Worm (Caenorhabditis elegans) whole organism, L1 larva: ENCODE data around the gene C03C10.2.

Experiments
- C04F5.9 ChIP-seq: sonication (generic microtip); optimal IDR thresholded peaks from 2 replicates; lab custom pipeline; 2016; ENCODE audit warnings: missing genetic modification characterization, missing compliant biosample characterization
- aha-1 ChIP-seq: fragments of 150-350 bp; optimal IDR thresholded peaks from 2 replicates; lab custom pipeline; 2014; ENCODE audit warnings: missing biosample characterization, missing genetic modification characterization
- alr-1 ChIP-seq: fragments of 200-800 bp; sonication (Bioruptor generic); optimal IDR thresholded peaks from 2 replicates; lab custom pipeline; 2018; ENCODE audit warnings: borderline replicate concordance, mild to moderate bottlenecking, missing genetic modification characterization, missing compliant biosample characterization
- aly-2 ChIP-seq: fragments of 150-350 bp; optimal IDR thresholded peaks from 2 replicates; lab custom pipeline; 2014; ENCODE audit warnings: missing biosample characterization, missing genetic modification characterization
- ama-1 ChIP-seq: fragments of 150-350 bp; optimal IDR thresholded peaks from 2 replicates; lab custom pipeline; 2014
- blmp-1 ChIP-seq: fragments of 150-350 bp; optimal IDR thresholded peaks from 2 replicates; lab custom pipeline; 2014; ENCODE audit warnings: missing biosample characterization, missing genetic modification characterization
- ceh-8 ChIP-seq: fragments of 200-800 bp; sonication (Bioruptor generic); optimal IDR thresholded peaks from 2 replicates; lab custom pipeline; 2018; ENCODE audit warnings: mild to moderate bottlenecking, missing genetic modification characterization, moderate library complexity, missing compliant biosample characterization
- ceh-82 ChIP-seq, 3 experiments: fragments of 150-350 bp in 1 of 3; sonication (generic microtip) in 2 of 3; optimal IDR thresholded peaks; 2 replicates each; lab custom pipeline; 2014 to 2017; ENCODE audit warnings: missing biosample characterization in 3 of 3, missing genetic modification characterization in 3 of 3
- ces-1 ChIP-seq: fragments of 150-350 bp; optimal IDR thresholded peaks from 2 replicates; lab custom pipeline; 2014; ENCODE audit warnings: missing biosample characterization, missing genetic modification reagents, missing genetic modification characterization
- dpl-1 ChIP-seq, 3 experiments: fragments of 150-350 bp in 2 of 3; sonication (generic microtip) in 1 of 3; optimal IDR thresholded peaks; 2 replicates each; lab custom pipeline; 2014 to 2017; ENCODE audit warnings: missing biosample characterization in 3 of 3, missing genetic modification characterization in 3 of 3, missing genetic modification reagents in 3 of 3
- dsc-1 ChIP-seq: sonication (generic microtip); optimal IDR thresholded peaks from 2 replicates; lab custom pipeline; 2016; ENCODE audit warnings: mild to moderate bottlenecking, missing genetic modification characterization, missing compliant biosample characterization
- efl-1 ChIP-seq, 4 experiments: fragments of 150-350 bp; optimal IDR thresholded peaks in 3 of 4; peaks in 1 of 4; 1 replicate in 1 of 4; 2 replicates in 3 of 4; lab custom pipeline; 2014; ENCODE audit warnings: missing biosample characterization in 2 of 4, missing genetic modification characterization in 2 of 4, missing genetic modification reagents in 2 of 4
- egl-13 ChIP-seq: sonication (generic microtip); optimal IDR thresholded peaks from 2 replicates; lab custom pipeline; 2016; ENCODE audit warnings: missing genotype, missing genetic modification reagents, missing genetic modification characterization, missing compliant biosample characterization
- fkh-10 ChIP-seq: sonication (generic microtip); optimal IDR thresholded peaks from 2 replicates; lab custom pipeline; 2017; ENCODE audit warnings: missing biosample characterization, missing genetic modification reagents, missing genetic modification characterization
- fkh-4 ChIP-seq: sonication (generic microtip); optimal IDR thresholded peaks from 2 replicates; lab custom pipeline; 2016; ENCODE audit warnings: missing compliant biosample characterization, missing genetic modification characterization, borderline replicate concordance
- hpl-2 ChIP-seq: fragments of 150-350 bp; optimal IDR thresholded peaks from 2 replicates; lab custom pipeline; 2014; ENCODE audit warnings: missing biosample characterization, missing genetic modification reagents, missing genetic modification characterization
- irx-1 ChIP-seq: sonication (generic microtip); optimal IDR thresholded peaks from 2 replicates; lab custom pipeline; 2016; ENCODE audit warnings: missing genetic modification characterization, missing compliant biosample characterization
- isw-1 ChIP-seq: fragments of 200-800 bp; sonication (Bioruptor generic); IDR thresholded peaks from 2 replicates; pipeline ENCODE4 v1.3.6; 2022; ENCODE audit warnings: missing genetic modification characterization, missing compliant biosample characterization
- lin-14 ChIP-seq: fragments of 200-800 bp; sonication (Bioruptor generic); optimal IDR thresholded peaks from 2 replicates; lab custom pipeline; 2018; ENCODE audit warnings: mild to moderate bottlenecking, missing genetic modification characterization, moderate library complexity, missing compliant biosample characterization
- lin-15B ChIP-seq: fragments of 150-350 bp; sonication (generic microtip); optimal IDR thresholded peaks from 3 replicates; lab custom pipeline; 2014; ENCODE audit warnings: missing biosample characterization, missing genetic modification characterization
- mab-9 ChIP-seq: fragments of 200-800 bp; sonication (Bioruptor generic); IDR thresholded peaks from 2 replicates; pipeline ENCODE4 v1.3.6; 2022; ENCODE audit warnings: missing genetic modification reagents, missing genetic modification characterization, missing compliant biosample characterization
- mdl-1 ChIP-seq, 2 experiments: fragments of 150-350 bp; optimal IDR thresholded peaks; 2 replicates each; lab custom pipeline; 2014 to 2017; ENCODE audit warnings: missing biosample characterization in 2 of 2, missing genetic modification characterization in 2 of 2, inconsistent platforms in 1 of 2
- mef-2 ChIP-seq: fragments of 150-350 bp; optimal IDR thresholded peaks from 2 replicates; lab custom pipeline; 2014; ENCODE audit warnings: missing biosample characterization, missing genetic modification characterization
- nhr-11 ChIP-seq: fragments of 150-350 bp; optimal IDR thresholded peaks from 2 replicates; lab custom pipeline; 2014; ENCODE audit warnings: missing biosample characterization, missing genetic modification characterization
- nhr-19 ChIP-seq: fragments of 200-800 bp; sonication (Bioruptor generic); conservative IDR thresholded peaks from 2 replicates; pipeline ENCODE4 v1.3.6; 2022; ENCODE audit warnings: missing genetic modification characterization, missing compliant biosample characterization
- nhr-76 ChIP-seq: sonication (generic microtip); optimal IDR thresholded peaks from 2 replicates; lab custom pipeline; 2017; ENCODE audit warnings: missing biosample characterization, missing genetic modification characterization
- nhr-77 ChIP-seq: fragments of 150-350 bp; optimal IDR thresholded peaks from 2 replicates; lab custom pipeline; 2014; ENCODE audit warnings: missing biosample characterization, missing genetic modification characterization
- pax-3 ChIP-seq: fragments of 200-800 bp; sonication (Bioruptor generic); optimal IDR thresholded peaks from 2 replicates; lab custom pipeline; 2018; ENCODE audit warnings: mild to moderate bottlenecking, missing genetic modification characterization, moderate library complexity, missing compliant biosample characterization
- sox-4 ChIP-seq: sonication (generic microtip); optimal IDR thresholded peaks from 2 replicates; lab custom pipeline; 2016; ENCODE audit warnings: missing genetic modification characterization, missing compliant biosample characterization
- sup-37 ChIP-seq: fragments of 200-800 bp; sonication (Bioruptor generic); optimal IDR thresholded peaks from 2 replicates; lab custom pipeline; 2018; ENCODE audit warnings: mild to moderate bottlenecking, missing genetic modification characterization, missing compliant biosample characterization
- swsn-7 ChIP-seq: sonication (generic microtip); optimal IDR thresholded peaks from 2 replicates; lab custom pipeline; 2016; ENCODE audit warnings: missing genetic modification characterization, missing compliant biosample characterization
- tlp-1 ChIP-seq: fragments of 150-350 bp; optimal IDR thresholded peaks from 2 replicates; lab custom pipeline; 2014; ENCODE audit warnings: missing biosample characterization, missing genetic modification characterization
- unc-62 ChIP-seq: fragments of 150-350 bp; optimal IDR thresholded peaks from 2 replicates; lab custom pipeline; 2014; ENCODE audit warnings: missing biosample characterization, missing genetic modification reagents, missing genetic modification characterization
- zip-4 ChIP-seq: fragments of 200-800 bp; sonication (Bioruptor generic); optimal IDR thresholded peaks from 2 replicates; lab custom pipeline; 2018; ENCODE audit warnings: mild to moderate bottlenecking, missing genetic modification characterization, moderate library complexity, missing compliant biosample characterization
- ztf-11 ChIP-seq, 2 experiments: sonication (generic microtip); optimal IDR thresholded peaks; 2 replicates each; lab custom pipeline; 2016 to 2017; ENCODE audit warnings: missing genetic modification characterization in 2 of 2, missing biosample characterization in 1 of 2, missing compliant biosample characterization in 1 of 2
- ztf-4 ChIP-seq: fragments of 150-350 bp; optimal IDR thresholded peaks from 2 replicates; lab custom pipeline; 2014; ENCODE audit warnings: missing biosample characterization, missing genetic modification characterization

Gene C03C10.2

DNA sequence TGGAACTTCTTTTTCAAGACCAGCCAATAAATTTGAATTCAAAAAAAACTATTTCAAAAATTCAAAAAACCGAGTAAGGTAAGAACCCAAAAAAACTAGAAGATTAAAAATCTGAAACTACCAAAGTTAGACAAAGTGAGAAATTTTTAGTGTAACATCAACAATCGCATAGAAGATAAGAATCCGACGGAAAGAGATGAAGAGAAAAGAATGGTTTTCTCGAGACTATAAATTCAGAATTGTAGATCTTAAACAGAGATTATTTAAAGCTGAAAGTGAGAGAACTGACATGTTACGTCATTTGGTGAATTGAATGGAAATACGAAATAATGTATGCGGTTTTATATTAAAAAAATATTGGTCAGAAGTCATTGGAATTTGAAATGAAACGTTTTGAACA, 11.2 kb downstream of the C03C10.2 start:
- TF ChIP-seq mab-9 (GFP tag; lab: Robert Waterston, UW) (no peak), hpl-2 (no peak), ces-1 (GFP tag; lab: Kevin White, UChicago) (no peak), efl-1 (optimal IDR thresholded peaks at IDR 0.05; lab: Kevin White, UChicago) (no peak), efl-1 (GFP tag; optimal IDR thresholded peaks at IDR 0.05 in 1 of 2; lab: Kevin White, UChicago) (peak in 1 of 2 experiments; percentile 79), pax-3 (no peak)

DNA sequence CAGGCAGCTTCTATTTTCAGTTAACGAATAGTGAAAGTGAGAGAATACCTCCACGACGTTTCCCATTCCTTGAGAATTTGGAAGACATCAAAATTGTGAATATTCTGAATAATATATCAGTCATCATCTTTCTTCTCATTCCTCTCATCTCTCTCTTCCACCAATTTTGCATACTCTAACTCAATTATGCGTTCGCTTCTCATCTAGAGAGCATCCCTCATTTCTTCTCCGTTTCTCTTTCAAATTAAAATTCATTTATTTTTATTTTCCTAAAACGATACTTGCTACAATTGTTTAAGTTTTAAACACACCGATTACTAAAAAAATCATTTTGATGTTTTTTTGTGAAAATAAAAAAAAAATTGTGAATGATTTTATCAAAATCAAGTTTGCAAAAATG, 12.3 kb downstream of the C03C10.2 start:
- no peak for TF ChIP-seq aly-2 (tag; lab: Kevin White, UChicago)
- no peak for TF ChIP-seq sox-4 (tag; lab: Kevin White, UChicago)
- TF ChIP-seq dsc-1 = no peak
- TF ChIP-seq nhr-19 (GFP tag; lab: Robert Waterston, UW) = no peak
- no peak for TF ChIP-seq blmp-1 (tag; lab: Kevin White, UChicago)
- TF ChIP-seq lin-14 (GFP tag; lab: Kevin White, UChicago) = no peak
- no peak for TF ChIP-seq C04F5.9 (tag; lab: Kevin White, UChicago)
- TF ChIP-seq lin-15B (tag; lab: Kevin White, UChicago) = no peak
- no peak for TF ChIP-seq irx-1
- no peak for TF ChIP-seq ces-1 (GFP tag; lab: Kevin White, UChicago)
- no peak for TF ChIP-seq ceh-8 (GFP tag; lab: Kevin White, UChicago)
- no peak for TF ChIP-seq ztf-11 (tag; optimal IDR thresholded peaks at IDR 0.05; lab: Kevin White, UChicago)
- TF ChIP-seq pax-3 = no peak
- TF ChIP-seq tlp-1 (tag; lab: Kevin White, UChicago) = no peak
- no peak for TF ChIP-seq ztf-4 (tag; lab: Kevin White, UChicago)
- no peak for TF ChIP-seq mef-2 (tag; lab: Kevin White, UChicago)
- no peak for TF ChIP-seq ama-1 (lab: Kevin White, UChicago)
- no peak for TF ChIP-seq efl-1 (optimal IDR thresholded peaks at IDR 0.05; lab: Kevin White, UChicago)
- no peak for TF ChIP-seq efl-1 (GFP tag; optimal IDR thresholded peaks at IDR 0.05 in 1 of 2; lab: Kevin White, UChicago)
- TF ChIP-seq ceh-82 (tag; optimal IDR thresholded peaks at IDR 0.05; lab: Kevin White, UChicago) = no peak
- TF ChIP-seq nhr-77 (tag; lab: Kevin White, UChicago) = no peak

DNA sequence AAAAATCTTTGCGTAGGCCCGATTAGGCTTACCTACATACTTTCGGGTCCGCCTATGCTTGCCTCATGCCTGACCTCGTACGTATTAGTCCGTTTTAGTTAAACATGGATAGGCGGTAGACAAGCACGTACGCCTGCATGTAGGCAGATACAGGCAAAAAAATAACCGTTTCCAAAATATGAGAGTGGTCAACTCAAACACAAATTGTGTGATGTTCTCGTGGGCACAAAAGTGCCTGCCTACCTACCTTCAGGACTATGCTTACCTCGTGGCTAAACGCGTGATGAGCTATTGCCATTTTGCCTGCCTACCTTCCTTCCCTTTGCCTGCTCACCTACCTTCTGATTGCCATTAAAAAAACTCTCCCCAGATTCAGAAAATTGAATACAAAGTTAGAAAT, 15.7 kb downstream of the C03C10.2 start:
- no peak for TF ChIP-seq mdl-1 (tag; optimal IDR thresholded peaks at IDR 0.05; lab: Kevin White, UChicago)
- TF ChIP-seq nhr-11 = no peak
- no peak for TF ChIP-seq zip-4
- no peak for TF ChIP-seq fkh-10 (GFP tag; lab: Kevin White, UChicago)

DNA sequence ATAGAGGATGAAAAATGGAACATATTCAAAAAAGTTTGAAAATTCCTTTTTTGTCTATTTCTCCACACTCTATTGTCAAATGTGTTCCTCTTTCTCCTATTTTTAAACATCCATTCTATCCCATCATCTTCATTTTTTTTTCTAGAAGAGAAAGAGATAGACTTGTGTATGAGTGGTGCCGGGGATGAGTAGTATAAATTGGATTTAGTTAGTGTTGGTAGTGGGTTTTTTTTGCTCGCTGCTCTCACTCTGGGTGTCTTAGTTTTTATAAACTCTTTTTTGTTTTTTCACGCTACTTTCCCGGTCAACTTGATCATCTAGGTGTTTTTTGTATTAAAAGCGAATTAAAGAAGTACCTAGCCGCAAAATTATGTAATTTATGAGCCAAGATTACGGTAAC, 16.4 kb downstream of the C03C10.2 start:
- TF ChIP-seq lin-14 (GFP tag; lab: Kevin White, UChicago) (peak; percentile 28), zip-4 (no peak), isw-1 (no peak), lin-15B (tag; lab: Kevin White, UChicago) (no peak), egl-13 (tag; lab: Kevin White, UChicago) (no peak), swsn-7 (tag; lab: Kevin White, UChicago) (no peak), sup-37 (GFP tag; lab: Kevin White, UChicago) (no peak)

DNA sequence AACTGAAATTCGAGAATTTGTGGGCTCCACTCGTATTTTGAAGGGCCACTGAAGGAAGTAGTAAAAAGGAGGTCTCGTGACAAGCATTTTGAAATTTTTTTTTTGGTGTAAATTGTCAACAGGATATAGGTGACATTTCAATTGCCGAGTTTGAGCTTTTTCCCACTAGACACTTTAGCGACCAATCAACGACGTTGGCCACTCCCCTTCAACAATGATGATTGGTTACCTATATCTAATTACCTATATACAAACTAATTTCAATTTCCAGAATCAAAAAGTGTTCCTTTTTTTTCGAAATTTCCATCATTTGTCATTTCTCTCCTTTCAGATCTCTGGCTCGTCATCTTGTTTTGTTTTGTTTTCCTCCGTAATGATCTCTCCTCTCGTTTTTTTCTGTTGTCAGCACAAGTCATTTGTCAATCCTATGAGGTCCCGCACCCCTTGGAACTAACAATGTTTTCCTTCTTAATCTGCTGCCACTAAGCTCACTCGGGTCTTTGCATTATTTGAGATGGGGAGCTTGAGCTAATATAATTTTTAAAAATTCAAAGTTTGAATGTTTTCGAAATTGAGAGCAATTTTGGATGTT, 17.2 kb downstream of the C03C10.2 start:
- TF ChIP-seq alr-1 (tag; lab: Kevin White, UChicago) = no peak
- no peak for TF ChIP-seq aha-1 (tag; lab: Kevin White, UChicago)
- no peak for TF ChIP-seq fkh-4 (tag; lab: Kevin White, UChicago)
- no peak for TF ChIP-seq nhr-77 (tag; lab: Kevin White, UChicago)
- no peak for TF ChIP-seq unc-62 (GFP tag; lab: Kevin White, UChicago)
- no peak for TF ChIP-seq nhr-11
- no peak for TF ChIP-seq dpl-1 (GFP tag; optimal IDR thresholded peaks at IDR 0.05; lab: Kevin White, UChicago)
- TF ChIP-seq nhr-76 (tag; lab: Kevin White, UChicago) = no peak
